Fruit fly (Drosophila melanogaster) whole organism, adult: ENCODE measurements around the gene CG16989.

ENCODE experiments used
- CG11617 ChIP-seq: fragments of 200-800 bp; sonication (Bioruptor generic); optimal IDR thresholded peaks from 2 replicates; lab custom pipeline; 2017; ENCODE audit warnings: mild to moderate bottlenecking, missing biosample characterization, missing genetic modification reagents, missing genetic modification characterization
- CG12768 ChIP-seq: fragments of 200-800 bp; sonication (Bioruptor generic); optimal IDR thresholded peaks from 2 replicates; lab custom pipeline; 2017; ENCODE audit warnings: missing biosample characterization, missing genetic modification characterization, mild to moderate bottlenecking, moderate library complexity, missing genetic modification reagents
- CG14711 ChIP-seq: fragments of 200-800 bp; sonication (Bioruptor generic); optimal IDR thresholded peaks from 2 replicates; lab custom pipeline; 2018; ENCODE audit warnings: missing biosample characterization, mild to moderate bottlenecking, missing genetic modification characterization, moderate library complexity
- CG1620 ChIP-seq: fragments of 200-800 bp; sonication (Bioruptor generic); optimal IDR thresholded peaks from 2 replicates; lab custom pipeline; 2016; ENCODE audit warnings: missing biosample characterization, missing genetic modification characterization
- CG33017 ChIP-seq: fragments of 200-800 bp; sonication (Bioruptor generic); optimal IDR thresholded peaks from 2 replicates; lab custom pipeline; 2018; ENCODE audit warnings: missing biosample characterization, mild to moderate bottlenecking, missing genetic modification characterization, moderate library complexity
- CG5204 ChIP-seq: fragments of 200-800 bp; sonication (Bioruptor generic); optimal IDR thresholded peaks from 2 replicates; lab custom pipeline; 2016; ENCODE audit warnings: missing biosample characterization, missing genetic modification characterization
- CG7045 ChIP-seq: fragments of 200-800 bp; sonication (Bioruptor generic); optimal IDR thresholded peaks from 2 replicates; lab custom pipeline; 2017; ENCODE audit warnings: missing biosample characterization, mild to moderate bottlenecking, missing genetic modification characterization
- CG7101 ChIP-seq: fragments of 200-800 bp; sonication (Bioruptor generic); optimal IDR thresholded peaks from 2 replicates; lab custom pipeline; 2018; ENCODE audit warnings: missing biosample characterization, mild to moderate bottlenecking, missing genetic modification characterization, moderate library complexity
- Clk ChIP-seq: fragments of 200-800 bp; sonication (Bioruptor generic); optimal IDR thresholded peaks from 2 replicates; lab custom pipeline; 2017; ENCODE audit warnings: missing biosample characterization, missing genetic modification characterization
- Crg-1 ChIP-seq: fragments of 200-800 bp; sonication (Bioruptor generic); optimal IDR thresholded peaks from 2 replicates; lab custom pipeline; 2016; ENCODE audit warnings: missing biosample characterization, missing genetic modification characterization
- Hr96 ChIP-seq: fragments of 200-800 bp; sonication (Bioruptor generic); optimal IDR thresholded peaks from 2 replicates; lab custom pipeline; 2016; ENCODE audit warnings: missing biosample characterization, missing genetic modification characterization
- Mnt ChIP-seq: fragments of 200-800 bp; sonication (Bioruptor generic); optimal IDR thresholded peaks from 2 replicates; lab custom pipeline; 2016; ENCODE audit warnings: missing biosample characterization, mild to moderate bottlenecking, missing genetic modification characterization
- bab1 ChIP-seq: fragments of 200-800 bp; sonication (Bioruptor generic); optimal IDR thresholded peaks from 3 replicates; lab custom pipeline; 2019; ENCODE audit warnings: missing biosample characterization, mild to moderate bottlenecking, missing genetic modification characterization, moderate library complexity
- cic ChIP-seq: fragments of 200-800 bp; sonication (Bioruptor generic); optimal IDR thresholded peaks from 2 replicates; lab custom pipeline; 2017; ENCODE audit warnings: missing biosample characterization, mild to moderate bottlenecking, missing genetic modification characterization, moderate library complexity
- cnc ChIP-seq, 2 experiments: fragments of >200 bp; optimal IDR thresholded peaks; 2 replicates each; lab custom pipeline; 2017
- kay ChIP-seq: fragments of 200-800 bp; sonication (Bioruptor generic); peaks from one replicate; lab custom pipeline; 2016; ENCODE audit warnings: missing biosample characterization, missing genetic modification characterization, borderline replicate concordance
- ovo ChIP-seq: fragments of 200-800 bp; sonication (Bioruptor generic); optimal IDR thresholded peaks from 2 replicates; lab custom pipeline; 2016; ENCODE audit warnings: missing biosample characterization, missing genetic modification characterization
- pad ChIP-seq: fragments of 200-800 bp; sonication (Bioruptor generic); optimal IDR thresholded peaks from 3 replicates; lab custom pipeline; 2017; ENCODE audit warnings: missing biosample characterization, missing genetic modification characterization, mild to moderate bottlenecking, moderate library complexity, missing genetic modification reagents
- tj ChIP-seq: fragments of 200-800 bp; sonication (Bioruptor generic); optimal IDR thresholded peaks from 3 replicates; lab custom pipeline; 2017; ENCODE audit warnings: missing biosample characterization, mild to moderate bottlenecking, missing genetic modification characterization, moderate library complexity
- toe ChIP-seq: fragments of 200-800 bp; sonication (Bioruptor generic); optimal IDR thresholded peaks from 2 replicates; lab custom pipeline; 2016; ENCODE audit warnings: missing biosample characterization, missing genetic modification characterization

The CG16989 gene

dm6 chrX:768480-769123, 24.3 kb upstream of the CG16989 start:
- TF ChIP-seq toe (GFP tag; lab: Kevin White, UChicago) (no peak), Hr96 (GFP tag; lab: Kevin White, UChicago) (no peak), CG5204 (no peak), cic (GFP tag; lab: Kevin White, UChicago) (no peak), CG11617 (no peak), ovo (GFP tag; lab: Kevin White, UChicago) (no peak), bab1 (GFP tag; lab: Kevin White, UChicago) (no peak), CG33017 (tag; lab: Kevin White, UChicago) (no peak), Clk (no peak), CG12768 (GFP tag; lab: Kevin White, UChicago) (no peak), cnc (optimal IDR thresholded peaks at IDR 0.05; lab: Kevin White, UChicago) (no peak), CG7101 (tag; lab: Kevin White, UChicago) (no peak), kay (GFP tag; lab: Kevin White, UChicago) (no peak), pad (GFP tag; lab: Kevin White, UChicago) (no peak), CG1620 (no peak), tj (GFP tag; lab: Kevin White, UChicago) (no peak), CG14711 (tag; lab: Kevin White, UChicago) (no peak), Mnt (GFP tag; lab: Kevin White, UChicago) (no peak)

dm6 chrX:769639-770124, 23.3 kb upstream of the CG16989 start, which contains the start of gene fz3:
fz3 (plus strand) TSS chrX:769945.
- TF ChIP-seq ovo (GFP tag; lab: Kevin White, UChicago) (no peak), Hr96 (GFP tag; lab: Kevin White, UChicago) (peak; percentile 32), cic (GFP tag; lab: Kevin White, UChicago) (no peak), Mnt (GFP tag; lab: Kevin White, UChicago) (peak; percentile 44), pad (GFP tag; lab: Kevin White, UChicago) (peak; percentile 25), bab1 (GFP tag; lab: Kevin White, UChicago) (peak; percentile 69), tj (GFP tag; lab: Kevin White, UChicago) (peak; percentile 68), CG14711 (tag; lab: Kevin White, UChicago) (peak; percentile 19), CG1620 (no peak), CG12768 (GFP tag; lab: Kevin White, UChicago) (no peak), CG7101 (tag; lab: Kevin White, UChicago) (peak; percentile 22)

- TF ChIP-seq pad (GFP tag; lab: Kevin White, UChicago) (no peak), Clk (no peak), Crg-1 (no peak), CG14711 (tag; lab: Kevin White, UChicago) (no peak), kay (GFP tag; lab: Kevin White, UChicago) (no peak), CG7045 (no peak), CG33017 (tag; lab: Kevin White, UChicago) (no peak), cnc (optimal IDR thresholded peaks at IDR 0.05; lab: Kevin White, UChicago) (no peak), bab1 (GFP tag; lab: Kevin White, UChicago) (no peak), CG11617 (no peak), CG5204 (no peak), ovo (GFP tag; lab: Kevin White, UChicago) (no peak), CG7101 (tag; lab: Kevin White, UChicago) (no peak)
These were observed 21.4 kb upstream of the CG16989 start for dm6 chrX:771431-772064.

dm6 chrX:772305-772986, 20.5 kb upstream of the CG16989 start:
- no peak for TF ChIP-seq cic (GFP tag; lab: Kevin White, UChicago)
- TF ChIP-seq CG33017 (tag; lab: Kevin White, UChicago): no peak
- no peak for TF ChIP-seq cnc (optimal IDR thresholded peaks at IDR 0.05; lab: Kevin White, UChicago)
- no peak for TF ChIP-seq Clk
- no peak for TF ChIP-seq tj (GFP tag; lab: Kevin White, UChicago)
- no peak for TF ChIP-seq Crg-1
- no peak for TF ChIP-seq pad (GFP tag; lab: Kevin White, UChicago)
- no peak for TF ChIP-seq toe (GFP tag; lab: Kevin White, UChicago)
- no peak for TF ChIP-seq CG1620
- TF ChIP-seq CG14711 (tag; lab: Kevin White, UChicago): no peak
- no peak for TF ChIP-seq CG7045
- no peak for TF ChIP-seq CG5204
- no peak for TF ChIP-seq Mnt (GFP tag; lab: Kevin White, UChicago)
- TF ChIP-seq CG12768 (GFP tag; lab: Kevin White, UChicago): no peak
- no peak for TF ChIP-seq bab1 (GFP tag; lab: Kevin White, UChicago)
- no peak for TF ChIP-seq CG7101 (tag; lab: Kevin White, UChicago)
- TF ChIP-seq CG11617: no peak
- TF ChIP-seq Hr96 (GFP tag; lab: Kevin White, UChicago): no peak

dm6 chrX:774160-774700, 18.7 kb upstream of the CG16989 start:
- TF ChIP-seq CG11617: no peak
- TF ChIP-seq Clk: no peak
- TF ChIP-seq tj (GFP tag; lab: Kevin White, UChicago): no peak
- TF ChIP-seq Crg-1: no peak
- no peak for TF ChIP-seq ovo (GFP tag; lab: Kevin White, UChicago)
- TF ChIP-seq CG7101 (tag; lab: Kevin White, UChicago): no peak
- no peak for TF ChIP-seq bab1 (GFP tag; lab: Kevin White, UChicago)
- TF ChIP-seq CG33017 (tag; lab: Kevin White, UChicago): no peak
- no peak for TF ChIP-seq pad (GFP tag; lab: Kevin White, UChicago)
- no peak for TF ChIP-seq Mnt (GFP tag; lab: Kevin White, UChicago)
